Fruit fly (Drosophila melanogaster): Measurements from ENCODE around the gene Hsc70-3.

- TF ChIP-seq CG8159 (tag; optimal IDR thresholded peaks at IDR 0.05): no peak
- TF ChIP-seq CG10348 (GFP tag; IDR thresholded peaks at IDR 0.05): no peak
- no peak for TF ChIP-seq CG32121 (GFP tag; IDR thresholded peaks at IDR 0.05)
- TF ChIP-seq Pif1A (GFP tag; optimal IDR thresholded peaks at IDR 0.05): no peak
- no peak for TF ChIP-seq Ets98B (GFP tag; IDR thresholded peaks at IDR 0.05)
- no peak for TF ChIP-seq CG34367 (tag; optimal IDR thresholded peaks at IDR 0.05)
- TF ChIP-seq rn (GFP tag; IDR thresholded peaks at IDR 0.05): no peak
- no peak for TF ChIP-seq CG15710 (tag; optimal IDR thresholded peaks at IDR 0.05)
Measured at dm6 chrX:11818767-11819089, 11.8 kb upstream of the Hsc70-3 start.

Measured in whole organism, pupa.